Worm (Caenorhabditis elegans): ENCODE results near the gene dlg-1.
A peak's percentile ranks its signal among the peaks of the same experiment; 100 is the strongest.

The dlg-1 gene

DNA sequence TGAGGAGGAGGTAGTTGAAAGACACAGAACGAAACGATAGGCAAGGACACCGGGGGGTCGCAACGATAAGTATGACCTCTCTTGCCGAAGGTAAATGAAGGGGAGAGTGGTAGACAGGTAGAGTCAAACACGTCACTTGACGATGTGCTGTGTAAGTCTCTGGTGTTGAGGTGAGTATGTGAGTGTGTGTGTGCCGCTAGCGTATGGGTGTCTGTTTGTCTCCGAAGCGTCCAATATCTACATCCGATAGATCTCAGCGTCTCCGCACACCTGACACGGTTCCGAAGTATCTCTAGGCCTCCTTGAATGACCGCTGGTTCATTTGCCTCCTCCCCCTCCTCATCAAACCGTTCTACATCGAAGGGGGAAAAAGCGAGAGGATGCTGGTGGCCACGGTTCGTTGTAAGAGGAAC, 4.3 kb upstream of the dlg-1 start (continued):
- no peak for TF ChIP-seq egl-44 (GFP tag; IDR thresholded peaks at IDR 0.05)
- peak; percentile 17 for TF ChIP-seq unc-62 (GFP tag; optimal IDR thresholded peaks at IDR 0.05)
- TF ChIP-seq nhr-120 (GFP tag; IDR thresholded peaks at IDR 0.05), result no peak
- TF ChIP-seq unc-130 (GFP tag; optimal IDR thresholded peaks at IDR 0.05), result no peak
- TF ChIP-seq ceh-79 (tag; optimal IDR thresholded peaks at IDR 0.05), result no peak
- TF ChIP-seq lin-35 (GFP tag; optimal IDR thresholded peaks at IDR 0.05), result no peak
- no peak for TF ChIP-seq mes-4 (tag; optimal IDR thresholded peaks at IDR 0.05)
- TF ChIP-seq nhr-179 (tag; optimal IDR thresholded peaks at IDR 0.05), result no peak
- peak; percentile 4 for TF ChIP-seq die-1 (tag; optimal IDR thresholded peaks at IDR 0.05)
- no peak for TF ChIP-seq D2030.7 (GFP tag; IDR thresholded peaks at IDR 0.05)
- TF ChIP-seq F23B12.7 (tag; optimal IDR thresholded peaks at IDR 0.05; ENCODE audit: insufficient read depth), result no peak
- peak; percentile 14 for TF ChIP-seq tbp1 (GFP tag; optimal IDR thresholded peaks at IDR 0.05)
- no peak for TF ChIP-seq chd-7 (tag; optimal IDR thresholded peaks at IDR 0.05)
- TF ChIP-seq tbx-9 (tag; optimal IDR thresholded peaks at IDR 0.05; ENCODE audit: borderline replicate concordance), result no peak
- TF ChIP-seq C17E4.6 (GFP tag; IDR thresholded peaks at IDR 0.05), result no peak
- no peak for TF ChIP-seq T07F8.4 (tag; optimal IDR thresholded peaks at IDR 0.05)
- no peak for TF ChIP-seq Y95B8A.8 (GFP tag; IDR thresholded peaks at IDR 0.05)
- TF ChIP-seq dpff-1 (tag; optimal IDR thresholded peaks at IDR 0.05), result no peak
- peak; percentile 21 for TF ChIP-seq K12H6.12 (tag; optimal IDR thresholded peaks at IDR 0.05)
- no peak for TF ChIP-seq let-526 (GFP tag; IDR thresholded peaks at IDR 0.05)
- TF ChIP-seq Y67H2A.10 (GFP tag; conservative IDR thresholded peaks at IDR 0.05), result no peak
- peak; percentile 41; the same call in 1 of the 2 replicates for TF ChIP-seq B0336.3 (GFP tag; IDR thresholded peaks at IDR 0.05)
- TF ChIP-seq Y53G8AR.9 (GFP tag; conservative IDR thresholded peaks at IDR 0.05), result no peak
- TF ChIP-seq madf-10 (tag; optimal IDR thresholded peaks at IDR 0.05), result peak; percentile 11
- no peak for TF ChIP-seq Y53F4B.3 (GFP tag; IDR thresholded peaks at IDR 0.05)
- no peak for TF ChIP-seq hlh-26 (GFP tag; conservative IDR thresholded peaks at IDR 0.05)
- TF ChIP-seq ztf-3 (GFP tag; optimal IDR thresholded peaks at IDR 0.05), result no peak
- no peak for TF ChIP-seq tlf-1 (GFP tag; optimal IDR thresholded peaks at IDR 0.05)
- no peak for TF ChIP-seq ets-4 (GFP tag; optimal IDR thresholded peaks at IDR 0.05)
- no peak for TF ChIP-seq F57C9.4 (tag; optimal IDR thresholded peaks at IDR 0.05)

DNA sequence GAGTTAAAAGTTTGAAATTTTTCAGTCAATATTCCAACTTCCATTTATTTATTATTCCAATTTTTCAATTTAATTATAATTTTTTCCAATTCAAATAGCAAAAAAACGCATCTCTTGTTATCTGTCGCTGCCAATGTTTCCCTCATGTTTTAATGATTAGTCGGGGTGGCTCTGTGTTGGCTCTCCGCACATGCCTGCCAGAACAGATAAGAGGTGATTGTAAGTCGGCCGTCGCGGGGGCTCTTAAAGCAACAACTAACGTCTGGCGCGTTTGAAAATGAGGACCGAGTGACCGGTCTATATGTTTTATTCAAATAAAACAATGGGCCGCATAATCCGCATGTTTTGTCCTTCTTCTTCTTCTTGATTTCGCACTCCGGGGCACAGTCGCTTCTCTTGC, 3.1 kb upstream of the dlg-1 start:
- TF ChIP-seq mxl-1 (tag; optimal IDR thresholded peaks at IDR 0.05) (no peak), sdz-38 (tag; optimal IDR thresholded peaks at IDR 0.05) (no peak), nhr-80 (tag; optimal IDR thresholded peaks at IDR 0.05) (peak; percentile 64), F37B4.10 (GFP tag; IDR thresholded peaks at IDR 0.05) (no peak), efl-1 (GFP tag; optimal IDR thresholded peaks at IDR 0.05) (no peak), let-526 (GFP tag; IDR thresholded peaks at IDR 0.05) (0 out of 2 replicates have a peak, but pooled peaks have one; percentile 11), madf-6 (GFP tag; IDR thresholded peaks at IDR 0.05) (no peak), snpc-3.4 (tag; optimal IDR thresholded peaks at IDR 0.05) (no peak), dox-1 (GFP tag; IDR thresholded peaks at IDR 0.05) (0 out of 2 replicates have a peak, but pooled peaks have one; percentile 18), aptf-2 (GFP tag; conservative IDR thresholded peaks at IDR 0.05) (no peak), pha-4 (tag; optimal IDR thresholded peaks at IDR 0.05) (no peak), T07F8.4 (tag; optimal IDR thresholded peaks at IDR 0.05) (no peak), rec-8 (tag; optimal IDR thresholded peaks at IDR 0.05) (no peak), C06A6.2 (GFP tag; conservative IDR thresholded peaks at IDR 0.05) (no peak), Y95B8A.8 (GFP tag; IDR thresholded peaks at IDR 0.05) (no peak), snpc-4 (GFP tag; optimal IDR thresholded peaks at IDR 0.05) (no peak), snpc-4 (tag; optimal IDR thresholded peaks at IDR 0.05) (no peak), rcor-1 (GFP tag; IDR thresholded peaks at IDR 0.05) (no peak)

Data from whole organism, young adult.